Fruit fly (Drosophila melanogaster) whole organism, wandering third instar larva: Measurements from ENCODE around the gene CG44153.

Experiments used
- CG32264 ChIP-seq: fragments of 200-800 bp; sonication (Bioruptor generic); optimal IDR thresholded peaks from 2 replicates; lab custom pipeline; 2016; ENCODE audit warnings: missing biosample characterization, missing genetic modification characterization
- CG9705 ChIP-seq: fragments of 200-800 bp; sonication (Bioruptor generic); optimal IDR thresholded peaks from 2 replicates; lab custom pipeline; 2018; ENCODE audit warnings: missing biosample characterization, mild to moderate bottlenecking, missing genetic modification characterization
- Dfd ChIP-seq: fragments of >200 bp; optimal IDR thresholded peaks from 2 replicates; lab custom pipeline; 2017; ENCODE audit warnings: missing biosample characterization, missing genetic modification characterization
- GATAd ChIP-seq: sonication (Bioruptor generic); optimal IDR thresholded peaks from 2 replicates; lab custom pipeline; 2016; ENCODE audit warnings: missing biosample characterization, missing genetic modification characterization
- HLH106 ChIP-seq: fragments of 200-800 bp; optimal IDR thresholded peaks from 3 replicates; lab custom pipeline; 2019; ENCODE audit warnings: missing biosample characterization, mild to moderate bottlenecking, missing genetic modification characterization, moderate library complexity
- Hnf4 ChIP-seq: fragments of 200-800 bp; sonication (Bioruptor generic); optimal IDR thresholded peaks from 2 replicates; lab custom pipeline; 2016; ENCODE audit warnings: missing biosample characterization, mild to moderate bottlenecking, missing genetic modification characterization
- Hr78 ChIP-seq: fragments of >200 bp; optimal IDR thresholded peaks from 2 replicates; lab custom pipeline; 2017; ENCODE audit warnings: missing biosample characterization, missing genetic modification characterization
- Hr83 ChIP-seq: fragments of 200-300 bp; sonication (Bioruptor generic); optimal IDR thresholded peaks from 2 replicates; lab custom pipeline; 2016; ENCODE audit warnings: missing biosample characterization, mild to moderate bottlenecking, missing genetic modification characterization, moderate library complexity; ENCODE audit not compliant: poor library complexity, severe bottlenecking
- Jra ChIP-seq: sonication (Bioruptor generic); optimal IDR thresholded peaks from 2 replicates; lab custom pipeline; 2016; ENCODE audit warnings: missing biosample characterization, missing genetic modification characterization
- Mio ChIP-seq: sonication (Bioruptor generic); optimal IDR thresholded peaks from 2 replicates; lab custom pipeline; 2016; ENCODE audit warnings: missing biosample characterization, missing genetic modification characterization
- Myc ChIP-seq: fragments of >200 bp; optimal IDR thresholded peaks from 2 replicates; lab custom pipeline; 2017
- N ChIP-seq: fragments of >200 bp; optimal IDR thresholded peaks from 2 replicates; lab custom pipeline; 2018; ENCODE audit warnings: missing biosample characterization, missing external identifiers, missing genetic modification characterization
- OdsH ChIP-seq: fragments of 200-800 bp; sonication (Bioruptor generic); optimal IDR thresholded peaks from 2 replicates; lab custom pipeline; 2016; ENCODE audit warnings: missing biosample characterization, mild to moderate bottlenecking, missing genetic modification characterization
- Rel ChIP-seq, 2 experiments: fragments of 200-800 bp; sonication (Bioruptor generic) in 1 of 2; optimal IDR thresholded peaks; 2 replicates in 1 of 2; 3 replicates in 1 of 2; lab custom pipeline; 2016 to 2019; ENCODE audit warnings: mild to moderate bottlenecking in 2 of 2, missing biosample characterization in 2 of 2, missing genetic modification characterization in 2 of 2, moderate library complexity in 1 of 2
- Sp1 ChIP-seq: fragments of 200-800 bp; sonication (Bioruptor generic); optimal IDR thresholded peaks from 3 replicates; lab custom pipeline; 2019; ENCODE audit warnings: missing biosample characterization, mild to moderate bottlenecking, missing genetic modification characterization, moderate library complexity
- Vsx2 ChIP-seq: fragments of 200-300, 225-300 bp; sonication (Bioruptor generic); optimal IDR thresholded peaks from 2 replicates; lab custom pipeline; 2018; ENCODE audit warnings: missing biosample characterization, missing genetic modification characterization; ENCODE audit not compliant: partially characterized antibody
- br ChIP-seq: fragments of 200-800 bp; sonication (Bioruptor generic); optimal IDR thresholded peaks from 2 replicates; lab custom pipeline; 2016; ENCODE audit warnings: missing biosample characterization, missing genetic modification characterization
- brk ChIP-seq: fragments of 200-800 bp; sonication (Bioruptor generic); optimal IDR thresholded peaks from 2 replicates; lab custom pipeline; 2016; ENCODE audit warnings: missing biosample characterization, mild to moderate bottlenecking, missing genetic modification characterization
- dl ChIP-seq, 2 experiments: fragments of 175-275, 200-275 bp in 1 of 2; fragments of 200-275 bp in 1 of 2; sonication (Bioruptor generic); optimal IDR thresholded peaks; lab custom pipeline; 2018; ENCODE audit warnings: mild to moderate bottlenecking in 2 of 2, missing biosample characterization in 2 of 2, missing genetic modification characterization in 2 of 2, moderate library complexity in 2 of 2; ENCODE audit not compliant: partially characterized antibody in 2 of 2, insufficient read depth in 1 of 2
- dsf ChIP-seq: sonication (Bioruptor generic); optimal IDR thresholded peaks from 2 replicates; lab custom pipeline; 2016; ENCODE audit warnings: missing biosample characterization, missing genetic modification characterization, borderline replicate concordance
- ey ChIP-seq: fragments of 200-800 bp; sonication (Bioruptor generic); optimal IDR thresholded peaks from 2 replicates; lab custom pipeline; 2016; ENCODE audit warnings: missing biosample characterization, missing genetic modification characterization
- fru ChIP-seq: fragments of 200-800 bp; sonication (Bioruptor generic); optimal IDR thresholded peaks from 3 replicates; lab custom pipeline; 2016; ENCODE audit warnings: missing biosample characterization, mild to moderate bottlenecking, missing genetic modification characterization
- h ChIP-seq: fragments of 200-800 bp; sonication (Bioruptor generic); optimal IDR thresholded peaks from 3 replicates; lab custom pipeline; 2016; ENCODE audit warnings: missing biosample characterization, mild to moderate bottlenecking, missing genetic modification characterization
- jim ChIP-seq: fragments of 175-275, 200-325 bp; sonication (Bioruptor generic); optimal IDR thresholded peaks from 2 replicates; lab custom pipeline; 2016; ENCODE audit warnings: missing biosample characterization, mild to moderate bottlenecking, missing genetic modification characterization
- lola ChIP-seq: fragments of >200 bp; optimal IDR thresholded peaks from 2 replicates; lab custom pipeline; 2017; ENCODE audit warnings: missing biosample characterization, missing genetic modification characterization
- pan ChIP-seq: fragments of >200 bp; optimal IDR thresholded peaks from 2 replicates; lab custom pipeline; 2017
- psq ChIP-seq: fragments of 200-800 bp; sonication (Bioruptor generic); optimal IDR thresholded peaks from 3 replicates; lab custom pipeline; 2017; ENCODE audit warnings: missing biosample characterization, mild to moderate bottlenecking, missing genetic modification characterization, moderate library complexity
- rgr ChIP-seq: fragments of 200-800 bp; sonication (Bioruptor generic); optimal IDR thresholded peaks from 3 replicates; lab custom pipeline; 2016; ENCODE audit warnings: missing biosample characterization, mild to moderate bottlenecking, missing genetic modification characterization
- sage ChIP-seq: fragments of 200-800 bp; sonication (Bioruptor generic); optimal IDR thresholded peaks from 2 replicates; lab custom pipeline; 2016; ENCODE audit warnings: missing biosample characterization, mild to moderate bottlenecking, missing genetic modification characterization
- sv ChIP-seq: fragments of 200-800 bp; sonication (Bioruptor generic); optimal IDR thresholded peaks from 3 replicates; lab custom pipeline; 2016; ENCODE audit warnings: missing biosample characterization, missing genetic modification characterization
- tai ChIP-seq: sonication (Bioruptor generic); optimal IDR thresholded peaks from 2 replicates; lab custom pipeline; 2016; ENCODE audit warnings: missing biosample characterization, missing genetic modification characterization
- woc ChIP-seq: sonication (Bioruptor generic); optimal IDR thresholded peaks from 2 replicates; lab custom pipeline; 2016; ENCODE audit warnings: missing biosample characterization, mild to moderate bottlenecking, missing genetic modification characterization

The CG44153 gene

dm6 chr2L:10180182-10180779 lies at the start of gene CG44153:
Gene CG44153 (minus strand): TSS chr2L:10180256.
- TF ChIP-seq fru (GFP tag; lab: Kevin White, UChicago): no peak
- no peak for TF ChIP-seq HLH106 (tag; lab: Kevin White, UChicago)
- TF ChIP-seq CG9705 (GFP tag; lab: Kevin White, UChicago): no peak
- no peak for TF ChIP-seq Dfd
- TF ChIP-seq tai: no peak

- TF ChIP-seq Rel (GFP tag; optimal IDR thresholded peaks at IDR 0.05; lab: Kevin White, UChicago): no peak
- TF ChIP-seq Rel (tag; optimal IDR thresholded peaks at IDR 0.05; lab: Kevin White, UChicago): peak; percentile 41
- TF ChIP-seq Vsx2: no peak
- TF ChIP-seq rgr: peak; percentile 15
- TF ChIP-seq woc (GFP tag; lab: Kevin White, UChicago): peak; percentile 80
- TF ChIP-seq Sp1: peak; percentile 11
- TF ChIP-seq sage: peak; percentile 26
- TF ChIP-seq Hnf4 (GFP tag; lab: Kevin White, UChicago): peak; percentile 22
- peak; percentile 82 for TF ChIP-seq Myc (lab: Kevin White, UChicago)
- no peak for TF ChIP-seq Mio
Observed at dm6 chr2L:10226724-10227407, 46.8 kb upstream of the CG44153 start, which contains the start of gene CG5708. Gene CG5708 (minus strand): TSS chr2L:10226808.

DNA sequence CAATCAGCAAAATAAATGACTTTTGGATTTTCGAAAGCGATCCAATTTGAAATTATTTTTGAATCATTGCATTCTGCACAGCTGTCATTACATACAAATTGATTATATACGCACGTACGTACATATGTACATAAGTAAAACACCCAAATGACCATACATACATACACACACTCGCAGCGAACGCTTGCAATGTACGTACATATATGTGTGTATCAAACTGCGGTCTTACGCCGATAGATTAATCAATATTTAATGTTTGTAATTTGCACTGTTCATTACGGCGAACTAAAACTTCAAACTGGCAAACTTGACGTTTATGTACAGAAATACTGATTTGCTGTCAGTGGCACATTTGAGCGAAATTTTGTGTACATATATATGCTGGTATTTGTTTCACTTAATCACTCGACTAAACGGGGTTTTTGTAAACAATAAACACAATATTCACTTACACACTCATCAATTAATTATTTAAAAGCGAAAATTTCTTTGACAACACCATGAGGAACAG lies 46.2 kb upstream of the CG44153 start:
- TF ChIP-seq sage (no peak), Rel (GFP tag; optimal IDR thresholded peaks at IDR 0.05; lab: Kevin White, UChicago) (peak; percentile 9), Rel (tag; optimal IDR thresholded peaks at IDR 0.05; lab: Kevin White, UChicago) (no peak)

dm6 chr2L:10222550-10223231 lies 42.6 kb upstream of the CG44153 start, which contains the start of gene Bcs1:
Gene Bcs1 (plus strand): TSS chr2L:10222657.
- TF ChIP-seq Rel (GFP tag; optimal IDR thresholded peaks at IDR 0.05; lab: Kevin White, UChicago) (no peak), Rel (tag; optimal IDR thresholded peaks at IDR 0.05; lab: Kevin White, UChicago) (peak; percentile 7), Myc (lab: Kevin White, UChicago) (no peak), dsf (GFP tag; lab: Kevin White, UChicago) (no peak), tai (peak; percentile 58), CG32264 (no peak), Dfd (no peak), jim (GFP tag; lab: Kevin White, UChicago) (no peak), brk (GFP tag; lab: Kevin White, UChicago) (peak; percentile 60), Hnf4 (GFP tag; lab: Kevin White, UChicago) (no peak), Jra (GFP tag; lab: Kevin White, UChicago) (no peak)

- TF ChIP-seq OdsH (GFP tag; lab: Kevin White, UChicago): no peak
- TF ChIP-seq CG32264: no peak
- TF ChIP-seq Hr83 (GFP tag; lab: Kevin White, UChicago): no peak
- TF ChIP-seq Vsx2: no peak
- TF ChIP-seq GATAd (GFP tag; lab: Kevin White, UChicago): no peak
- TF ChIP-seq h (GFP tag; lab: Kevin White, UChicago): no peak
Observed at dm6 chr2L:10221387-10221705, 41.3 kb upstream of the CG44153 start.

dm6 chr2L:10220501-10221386 lies 40.7 kb upstream of the CG44153 start, which contains the start of the genes Npc1a and Prosalpha6:
Gene Npc1a (minus strand): TSS chr2L:10221216.
Gene Prosalpha6 (plus strand): TSS chr2L:10221351.
- TF ChIP-seq rgr: no peak
- no peak for TF ChIP-seq CG32264
- TF ChIP-seq psq: no peak
- TF ChIP-seq tai: peak; percentile 57
- TF ChIP-seq Hr78: no peak
- TF ChIP-seq br (GFP tag; lab: Kevin White, UChicago): no peak
- peak; percentile 44 for TF ChIP-seq sv (GFP tag; lab: Kevin White, UChicago)
- TF ChIP-seq dl (GFP tag; optimal IDR thresholded peaks at IDR 0.05; lab: Kevin White, UChicago; ENCODE audit: insufficient read depth in 1 of 2, partially characterized antibody in 2 of 2): no peak
- TF ChIP-seq OdsH (GFP tag; lab: Kevin White, UChicago): no peak
- TF ChIP-seq Dfd: no peak
- no peak for TF ChIP-seq h (GFP tag; lab: Kevin White, UChicago)
- TF ChIP-seq woc (GFP tag; lab: Kevin White, UChicago): peak; percentile 88
- TF ChIP-seq Mio: no peak
- TF ChIP-seq pan (lab: Kevin White, UChicago): no peak
- TF ChIP-seq Vsx2: no peak
- no peak for TF ChIP-seq sage
- no peak for TF ChIP-seq N (GFP tag; lab: Kevin White, UChicago)
- TF ChIP-seq dsf (GFP tag; lab: Kevin White, UChicago): no peak
- no peak for TF ChIP-seq CG9705 (GFP tag; lab: Kevin White, UChicago)
- peak; percentile 36 for TF ChIP-seq Hr83 (GFP tag; lab: Kevin White, UChicago)
- TF ChIP-seq ey (GFP tag; lab: Kevin White, UChicago): peak; percentile 19
- TF ChIP-seq Jra (GFP tag; lab: Kevin White, UChicago): no peak
- no peak for TF ChIP-seq jim (GFP tag; lab: Kevin White, UChicago)
- TF ChIP-seq lola (GFP tag; lab: Kevin White, UChicago): no peak
